Worm (Caenorhabditis elegans) whole organism, L2 larva: Measurements from ENCODE around the gene VZK822L.2.
A peak's percentile ranks its signal among the peaks of the same experiment; 100 is the strongest.

ENCODE experiments used
- C34F6.9 ChIP-seq: fragments of 150-350 bp; optimal IDR thresholded peaks from 2 replicates; lab custom pipeline; 2014; ENCODE audit warnings: missing biosample characterization, missing genetic modification characterization
- F13H6.1 ChIP-seq: sonication (generic microtip); optimal IDR thresholded peaks from 2 replicates; lab custom pipeline; 2016; ENCODE audit warnings: missing genetic modification characterization, missing compliant biosample characterization
- R02D3.7 ChIP-seq: fragments of 150-350 bp; optimal IDR thresholded peaks from 2 replicates; lab custom pipeline; 2014; ENCODE audit warnings: missing biosample characterization, missing genetic modification characterization
- Y55F3AM.14 ChIP-seq: fragments of 200-800 bp; sonication (Bioruptor generic); optimal IDR thresholded peaks from 2 replicates; lab custom pipeline; 2018; ENCODE audit warnings: mild to moderate bottlenecking, missing genetic modification characterization, missing compliant biosample characterization
- ZK546.5 ChIP-seq: sonication (generic microtip); optimal IDR thresholded peaks from 2 replicates; lab custom pipeline; 2017; ENCODE audit warnings: missing biosample characterization, missing genetic modification characterization
- alr-1 ChIP-seq: fragments of 150-350 bp; optimal IDR thresholded peaks from 2 replicates; lab custom pipeline; 2014; ENCODE audit warnings: missing biosample characterization, missing genetic modification characterization
- aly-2 ChIP-seq: fragments of 150-350 bp; optimal IDR thresholded peaks from 2 replicates; lab custom pipeline; 2014; ENCODE audit warnings: missing biosample characterization, missing genetic modification characterization
- ama-1 ChIP-seq: fragments of 150-350 bp; optimal IDR thresholded peaks from 2 replicates; lab custom pipeline; 2018; ENCODE audit warnings: inconsistent platforms
- blmp-1 ChIP-seq: sonication (generic microtip); optimal IDR thresholded peaks from 2 replicates; lab custom pipeline; 2017; ENCODE audit warnings: missing genetic modification characterization, mild to moderate bottlenecking, missing compliant biosample characterization, antibody characterized with exemption, moderate library complexity; ENCODE audit not compliant: insufficient read depth
- ceh-16 ChIP-seq: fragments of 150-350 bp; optimal IDR thresholded peaks from 2 replicates; lab custom pipeline; 2014; ENCODE audit warnings: missing biosample characterization, missing genetic modification characterization
- ceh-82 ChIP-seq: fragments of 150-350 bp; optimal IDR thresholded peaks from 2 replicates; lab custom pipeline; 2014; ENCODE audit warnings: missing biosample characterization, missing genetic modification characterization
- crh-2 ChIP-seq: sonication (generic microtip); optimal IDR thresholded peaks from 2 replicates; lab custom pipeline; 2017; ENCODE audit warnings: missing biosample characterization, missing genetic modification characterization
- dmd-4 ChIP-seq: sonication (generic microtip); optimal IDR thresholded peaks from 2 replicates; lab custom pipeline; 2017; ENCODE audit warnings: missing biosample characterization, missing genetic modification characterization
- egl-27 ChIP-seq: sonication (generic microtip); optimal IDR thresholded peaks from 3 replicates; lab custom pipeline; 2017; ENCODE audit warnings: missing biosample characterization, missing genetic modification reagents, missing genetic modification characterization
- elt-1 ChIP-seq: fragments of 150-350 bp; optimal IDR thresholded peaks from 2 replicates; lab custom pipeline; 2014; ENCODE audit warnings: missing biosample characterization, missing genetic modification characterization
- elt-3 ChIP-seq: sonication (generic microtip); optimal IDR thresholded peaks from 2 replicates; lab custom pipeline; 2017; ENCODE audit warnings: missing biosample characterization, missing genetic modification characterization
- fos-1 ChIP-seq: fragments of 150-350 bp; optimal IDR thresholded peaks from 2 replicates; lab custom pipeline; 2014; ENCODE audit warnings: missing biosample characterization, missing genetic modification characterization
- gmeb-1 ChIP-seq: fragments of 150-350 bp; optimal IDR thresholded peaks from 2 replicates; lab custom pipeline; 2014; ENCODE audit warnings: missing biosample characterization, missing genetic modification characterization
- lin-11 ChIP-seq: fragments of 150-350 bp; sonication (generic microtip); optimal IDR thresholded peaks from 2 replicates; lab custom pipeline; 2014; ENCODE audit warnings: missing biosample characterization, missing genetic modification characterization, inconsistent platforms, mixed read lengths
- lin-13 ChIP-seq: fragments of 150-350 bp; optimal IDR thresholded peaks from 2 replicates; lab custom pipeline; 2014; ENCODE audit warnings: missing biosample characterization, missing genetic modification reagents, missing genetic modification characterization
- lin-39 ChIP-seq: fragments of 150-350 bp; optimal IDR thresholded peaks from 2 replicates; lab custom pipeline; 2014; ENCODE audit warnings: missing biosample characterization, missing genetic modification reagents, missing genetic modification characterization
- lsy-2 ChIP-seq, 2 experiments: fragments of 150-350 bp in 1 of 2; sonication (generic microtip) in 1 of 2; optimal IDR thresholded peaks; 2 replicates each; lab custom pipeline; 2014 to 2017; ENCODE audit warnings: missing biosample characterization in 2 of 2, missing genetic modification characterization in 2 of 2
- mab-5 ChIP-seq: fragments of 150-350 bp; optimal IDR thresholded peaks from 2 replicates; lab custom pipeline; 2014; ENCODE audit warnings: missing biosample characterization, missing genetic modification characterization
- mbf-1 ChIP-seq: sonication (generic microtip); optimal IDR thresholded peaks from 2 replicates; lab custom pipeline; 2017; ENCODE audit warnings: missing biosample characterization, missing genetic modification characterization
- mdl-1 ChIP-seq, 2 experiments: fragments of 150-350 bp in 1 of 2; sonication (generic microtip) in 1 of 2; optimal IDR thresholded peaks; 2 replicates each; lab custom pipeline; 2017; ENCODE audit warnings: missing biosample characterization in 2 of 2, missing genetic modification characterization in 2 of 2
- nhr-10 ChIP-seq: sonication (generic microtip); optimal IDR thresholded peaks from 2 replicates; lab custom pipeline; 2017; ENCODE audit warnings: missing biosample characterization, missing genetic modification characterization
- nhr-11 ChIP-seq: fragments of 150-350 bp; optimal IDR thresholded peaks from 2 replicates; lab custom pipeline; 2014; ENCODE audit warnings: missing biosample characterization, missing genetic modification characterization
- nhr-12 ChIP-seq: fragments of 150-350 bp; optimal IDR thresholded peaks from 2 replicates; lab custom pipeline; 2014; ENCODE audit warnings: missing biosample characterization, missing genetic modification characterization
- nhr-129 ChIP-seq: fragments of 150-350 bp; optimal IDR thresholded peaks from 2 replicates; lab custom pipeline; 2014; ENCODE audit warnings: missing biosample characterization, missing genetic modification characterization
- nhr-21 ChIP-seq: fragments of 150-350 bp; optimal IDR thresholded peaks from 2 replicates; lab custom pipeline; 2014; ENCODE audit warnings: missing biosample characterization, missing genetic modification characterization
- nhr-23 ChIP-seq: fragments of 150-350 bp; optimal IDR thresholded peaks from 2 replicates; lab custom pipeline; 2014; ENCODE audit warnings: missing biosample characterization, missing genetic modification reagents, missing genetic modification characterization
- nhr-237 ChIP-seq: fragments of 150-350 bp; optimal IDR thresholded peaks from 2 replicates; lab custom pipeline; 2014; ENCODE audit warnings: missing biosample characterization, missing genetic modification characterization
- nhr-25 ChIP-seq: fragments of 150-350 bp; sonication (generic microtip); optimal IDR thresholded peaks from 3 replicates; lab custom pipeline; 2014; ENCODE audit warnings: missing biosample characterization, missing genetic modification characterization
- nhr-6 ChIP-seq: fragments of 150-350 bp; optimal IDR thresholded peaks from 2 replicates; lab custom pipeline; 2014; ENCODE audit warnings: missing biosample characterization, missing genetic modification characterization
- nhr-77 ChIP-seq: fragments of 150-350 bp; optimal IDR thresholded peaks from 2 replicates; lab custom pipeline; 2014; ENCODE audit warnings: missing biosample characterization, missing genetic modification characterization
- peb-1 ChIP-seq: fragments of 150-350 bp; optimal IDR thresholded peaks from 2 replicates; lab custom pipeline; 2014; ENCODE audit warnings: missing biosample characterization, missing genetic modification characterization
- sem-4 ChIP-seq: fragments of 150-350 bp; optimal IDR thresholded peaks from 2 replicates; lab custom pipeline; 2014; ENCODE audit warnings: missing biosample characterization, missing genetic modification reagents, missing genetic modification characterization
- skn-1 ChIP-seq: sonication (generic microtip); optimal IDR thresholded peaks from 2 replicates; lab custom pipeline; 2017; ENCODE audit warnings: missing biosample characterization, missing genetic modification characterization
- sma-3 ChIP-seq: sonication (generic microtip); optimal IDR thresholded peaks from 2 replicates; lab custom pipeline; 2016; ENCODE audit warnings: missing genetic modification reagents, missing genetic modification characterization, missing compliant biosample characterization
- sma-9 ChIP-seq, 2 experiments: fragments of 150-350 bp in 1 of 2; sonication (generic microtip) in 1 of 2; optimal IDR thresholded peaks; 2 replicates each; lab custom pipeline; 2014 to 2016; ENCODE audit warnings: missing genetic modification characterization in 2 of 2, mild to moderate bottlenecking in 1 of 2, missing biosample characterization in 1 of 2, missing compliant biosample characterization in 1 of 2, missing genetic modification reagents in 1 of 2, moderate library complexity in 1 of 2
- snpc-4 ChIP-seq: fragments of 150-350 bp; optimal IDR thresholded peaks from 2 replicates; lab custom pipeline; 2014; ENCODE audit warnings: missing biosample characterization, missing genetic modification characterization
- unc-39 ChIP-seq: fragments of 150-350 bp; optimal IDR thresholded peaks from 2 replicates; lab custom pipeline; 2014; ENCODE audit warnings: missing biosample characterization, missing genetic modification characterization
- unc-55 ChIP-seq: fragments of 150-350 bp; sonication (generic microtip); optimal IDR thresholded peaks from 3 replicates; lab custom pipeline; 2014; ENCODE audit warnings: missing biosample characterization, missing genetic modification reagents, missing genetic modification characterization
- unc-62 ChIP-seq: fragments of 150-350 bp; optimal IDR thresholded peaks from 2 replicates; lab custom pipeline; 2014; ENCODE audit warnings: missing biosample characterization, missing genetic modification reagents, missing genetic modification characterization
- zag-1 ChIP-seq: fragments of 150-350 bp; optimal IDR thresholded peaks from 2 replicates; lab custom pipeline; 2014; ENCODE audit warnings: missing biosample characterization, missing genetic modification characterization
- ztf-1 ChIP-seq: fragments of 200-800 bp; sonication (Bioruptor generic); conservative IDR thresholded peaks from 2 replicates; pipeline ENCODE4 v1.3.6; 2022; ENCODE audit warnings: missing genetic modification characterization, missing compliant biosample characterization
- ztf-11 ChIP-seq: sonication (generic microtip); optimal IDR thresholded peaks from 2 replicates; lab custom pipeline; 2017; ENCODE audit warnings: missing biosample characterization, missing genetic modification characterization
- ztf-4 ChIP-seq: fragments of 150-350 bp; optimal IDR thresholded peaks from 2 replicates; lab custom pipeline; 2014; ENCODE audit warnings: missing biosample characterization, missing genetic modification characterization

Gene VZK822L.2

DNA sequence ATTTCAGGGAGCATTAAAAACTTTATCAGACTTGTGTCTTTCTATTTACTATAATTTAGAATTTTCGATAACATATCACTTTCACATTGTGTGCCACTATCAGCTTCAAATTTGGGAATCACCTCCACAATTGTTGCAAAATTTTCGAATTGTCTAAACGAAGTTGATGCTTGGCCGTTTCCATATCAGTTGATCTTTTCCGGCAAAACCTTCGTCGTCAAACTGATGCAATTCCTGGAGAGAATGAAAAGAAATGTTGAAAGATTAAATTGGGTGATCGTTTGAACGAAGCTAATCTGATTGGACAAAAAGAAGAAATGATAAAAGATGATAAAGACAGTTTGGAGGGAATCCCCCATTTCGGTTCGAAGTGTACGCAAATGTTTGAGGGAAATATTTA lies 43.8 kb downstream of the VZK822L.2 start:
- TF ChIP-seq nhr-23 (no peak), elt-1 (tag; lab: Kevin White, UChicago) (no peak), ZK546.5 (tag; lab: Kevin White, UChicago) (no peak), snpc-4 (tag; lab: Kevin White, UChicago) (no peak), R02D3.7 (no peak), Y55F3AM.14 (GFP tag; lab: Kevin White, UChicago) (peak; percentile 18), crh-2 (tag; lab: Kevin White, UChicago) (peak; percentile 82), ztf-1 (no peak), nhr-11 (tag; lab: Kevin White, UChicago) (no peak), ama-1 (lab: Kevin White, UChicago) (peak; percentile 63), ceh-16 (tag; lab: Kevin White, UChicago) (no peak), mdl-1 (tag; optimal IDR thresholded peaks at IDR 0.05; lab: Kevin White, UChicago) (peak; percentile 2 to 70), nhr-12 (tag; lab: Kevin White, UChicago) (no peak), sma-9 (GFP tag; optimal IDR thresholded peaks at IDR 0.05; lab: Kevin White, UChicago) (peak; percentile 94), sma-9 (tag; optimal IDR thresholded peaks at IDR 0.05; lab: Kevin White, UChicago) (no peak), ztf-11 (tag; lab: Kevin White, UChicago) (no peak), zag-1 (tag; lab: Kevin White, UChicago) (no peak), nhr-6 (tag; lab: Kevin White, UChicago) (peak; percentile 48), F13H6.1 (tag; lab: Kevin White, UChicago) (peak; percentile 54), mab-5 (tag; lab: Kevin White, UChicago) (no peak), fos-1 (tag; lab: Kevin White, UChicago) (peak; percentile 76), nhr-77 (tag; lab: Kevin White, UChicago) (no peak), lin-11 (tag; lab: Kevin White, UChicago) (no peak), egl-27 (tag; lab: Kevin White, UChicago) (no peak), unc-39 (tag; lab: Kevin White, UChicago) (no peak), ztf-4 (tag; lab: Kevin White, UChicago) (peak; percentile 70), elt-3 (tag; lab: Kevin White, UChicago) (no peak), gmeb-1 (tag; lab: Kevin White, UChicago) (peak; percentile 74), blmp-1 (peak; percentile 53), nhr-25 (tag; lab: Kevin White, UChicago) (no peak), ceh-82 (tag; lab: Kevin White, UChicago) (no peak), skn-1 (no peak), peb-1 (tag; lab: Kevin White, UChicago) (no peak), nhr-237 (tag; lab: Kevin White, UChicago) (no peak), unc-62 (no peak), lin-13 (peak; percentile 77), sem-4 (tag; lab: Kevin White, UChicago) (peak; percentile 37), nhr-21 (peak; percentile 69), aly-2 (tag; lab: Kevin White, UChicago) (no peak), alr-1 (tag; lab: Kevin White, UChicago) (no peak), lsy-2 (tag; optimal IDR thresholded peaks at IDR 0.05; lab: Kevin White, UChicago) (peak in 1 of 2 experiments; percentile 71), unc-55 (GFP tag; lab: Kevin White, UChicago) (no peak), lin-39 (tag; lab: Kevin White, UChicago) (no peak), nhr-10 (no peak), nhr-129 (tag; lab: Kevin White, UChicago) (peak; percentile 78), dmd-4 (tag; lab: Kevin White, UChicago) (no peak), sma-3 (GFP tag; lab: Kevin White, UChicago) (peak; percentile 68), mbf-1 (tag; lab: Kevin White, UChicago) (no peak), C34F6.9 (tag; lab: Kevin White, UChicago) (no peak)
